Worm (Caenorhabditis elegans): ENCODE results near the gene acc-1.

acc-1 gene

DNA sequence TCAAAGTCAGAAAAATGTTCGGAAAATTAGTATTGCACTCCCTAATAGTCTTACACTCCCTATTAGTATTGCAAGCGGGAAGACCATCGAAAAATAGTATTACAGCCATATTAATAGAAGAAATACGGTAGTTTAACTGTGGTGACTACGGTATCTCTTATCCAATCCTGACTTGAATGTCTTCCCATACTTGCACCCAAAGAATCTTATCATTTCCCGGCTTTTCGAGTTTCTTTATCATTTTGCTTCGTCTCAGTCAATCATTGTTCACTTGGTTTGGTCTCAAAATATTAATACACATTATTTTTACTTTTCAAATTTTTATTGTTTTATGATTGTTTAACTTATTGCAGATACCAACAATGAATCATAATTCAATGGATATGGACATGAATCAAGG is 4.7 kb upstream of the acc-1 start, which contains the start of gene F58G6.3:
Gene F58G6.3, plus strand, starts transcription at position 352 of the 400 bp plus-strand sequence.
- TF ChIP-seq ceh-82 (tag; optimal IDR thresholded peaks at IDR 0.05) (no peak), lsy-2 (tag; optimal IDR thresholded peaks at IDR 0.05) (peak in 1 of 2 experiments; percentile 5)

- TF ChIP-seq nhr-21 (tag; optimal IDR thresholded peaks at IDR 0.05) = no peak
- no peak for TF ChIP-seq nhr-77 (tag; optimal IDR thresholded peaks at IDR 0.05)
- no peak for TF ChIP-seq unc-39 (tag; optimal IDR thresholded peaks at IDR 0.05)
- no peak for TF ChIP-seq nhr-25 (tag; optimal IDR thresholded peaks at IDR 0.05)
- TF ChIP-seq nhr-237 (tag; optimal IDR thresholded peaks at IDR 0.05) = no peak
- no peak for TF ChIP-seq ZK546.5 (tag; optimal IDR thresholded peaks at IDR 0.05)
- no peak for TF ChIP-seq skn-1 (tag; optimal IDR thresholded peaks at IDR 0.05)
- TF ChIP-seq egl-27 (tag; optimal IDR thresholded peaks at IDR 0.05) = no peak
- TF ChIP-seq ztf-1 (GFP tag; conservative IDR thresholded peaks at IDR 0.05) = no peak
- no peak for TF ChIP-seq elt-3 (tag; optimal IDR thresholded peaks at IDR 0.05)
- TF ChIP-seq blmp-1 (tag; optimal IDR thresholded peaks at IDR 0.05; ENCODE audit: insufficient read depth) = no peak
- no peak for TF ChIP-seq mdl-1 (tag; optimal IDR thresholded peaks at IDR 0.05)
- no peak for TF ChIP-seq alr-1 (tag; optimal IDR thresholded peaks at IDR 0.05)
Observed at ce11 chrIV:9654017-9654416, 3.8 kb upstream of the acc-1 start, which contains the start of gene F58G6.7. Gene F58G6.7 (plus strand): TSS chrIV:9654317.

- TF ChIP-seq ceh-82 (tag; optimal IDR thresholded peaks at IDR 0.05) (no peak), nhr-23 (tag; optimal IDR thresholded peaks at IDR 0.05) (no peak)
Observed at ce11 chrIV:9655556-9655955, 2.3 kb upstream of the acc-1 start.

DNA sequence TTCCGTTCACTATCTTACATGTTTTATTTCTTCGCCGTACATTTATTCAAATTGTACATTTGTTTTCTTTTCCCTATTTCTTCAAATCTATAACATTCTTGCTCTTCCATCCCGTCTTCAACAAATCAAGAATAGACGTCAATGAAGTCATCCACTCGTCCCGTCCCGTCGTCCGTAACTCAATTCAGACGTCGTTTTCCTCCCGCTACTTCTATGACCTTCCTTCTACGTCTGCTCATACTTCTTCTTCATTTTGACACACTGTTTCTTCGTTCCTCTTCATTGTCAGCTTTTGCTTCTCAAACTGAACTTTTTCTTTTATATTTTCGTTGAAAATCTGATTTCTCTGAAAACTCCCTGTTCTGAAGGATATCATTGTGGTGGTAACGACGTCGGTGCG is 2.1 kb downstream of the acc-1 start:
- no peak for TF ChIP-seq dmd-4 (tag; optimal IDR thresholded peaks at IDR 0.05)
- TF ChIP-seq nhr-11 (tag; optimal IDR thresholded peaks at IDR 0.05) = no peak
- no peak for TF ChIP-seq gmeb-1 (tag; optimal IDR thresholded peaks at IDR 0.05)
- TF ChIP-seq nhr-21 (tag; optimal IDR thresholded peaks at IDR 0.05) = no peak
- TF ChIP-seq unc-62 (GFP tag; optimal IDR thresholded peaks at IDR 0.05) = no peak
- no peak for TF ChIP-seq crh-2 (tag; optimal IDR thresholded peaks at IDR 0.05)
- TF ChIP-seq ztf-11 (tag; optimal IDR thresholded peaks at IDR 0.05) = no peak
- no peak for TF ChIP-seq mab-5 (tag; optimal IDR thresholded peaks at IDR 0.05)
- TF ChIP-seq F13H6.1 (tag; optimal IDR thresholded peaks at IDR 0.05) = no peak
- TF ChIP-seq alr-1 (tag; optimal IDR thresholded peaks at IDR 0.05) = no peak
- no peak for TF ChIP-seq ama-1 (optimal IDR thresholded peaks at IDR 0.05)
- TF ChIP-seq ZK546.5 (tag; optimal IDR thresholded peaks at IDR 0.05) = no peak
- no peak for TF ChIP-seq egl-27 (tag; optimal IDR thresholded peaks at IDR 0.05)
- TF ChIP-seq elt-3 (tag; optimal IDR thresholded peaks at IDR 0.05) = no peak
- no peak for TF ChIP-seq aly-2 (tag; optimal IDR thresholded peaks at IDR 0.05)
- TF ChIP-seq lin-11 (tag; optimal IDR thresholded peaks at IDR 0.05) = no peak
- no peak for TF ChIP-seq unc-39 (tag; optimal IDR thresholded peaks at IDR 0.05)
- TF ChIP-seq skn-1 (tag; optimal IDR thresholded peaks at IDR 0.05) = no peak

ce11 chrIV:9667084-9667483 is 9.2 kb downstream of the acc-1 start:
- no peak for TF ChIP-seq snpc-4 (tag; optimal IDR thresholded peaks at IDR 0.05)
- TF ChIP-seq nhr-6 (tag; optimal IDR thresholded peaks at IDR 0.05) = no peak
- peak; percentile 90 for TF ChIP-seq sma-9 (GFP tag; optimal IDR thresholded peaks at IDR 0.05)
- TF ChIP-seq sma-9 (tag; optimal IDR thresholded peaks at IDR 0.05) = no peak
- TF ChIP-seq ztf-4 (tag; optimal IDR thresholded peaks at IDR 0.05) = no peak
- TF ChIP-seq F13H6.1 (tag; optimal IDR thresholded peaks at IDR 0.05) = peak; percentile 22
- no peak for TF ChIP-seq fos-1 (tag; optimal IDR thresholded peaks at IDR 0.05)
- TF ChIP-seq nhr-12 (tag; optimal IDR thresholded peaks at IDR 0.05) = no peak

DNA sequence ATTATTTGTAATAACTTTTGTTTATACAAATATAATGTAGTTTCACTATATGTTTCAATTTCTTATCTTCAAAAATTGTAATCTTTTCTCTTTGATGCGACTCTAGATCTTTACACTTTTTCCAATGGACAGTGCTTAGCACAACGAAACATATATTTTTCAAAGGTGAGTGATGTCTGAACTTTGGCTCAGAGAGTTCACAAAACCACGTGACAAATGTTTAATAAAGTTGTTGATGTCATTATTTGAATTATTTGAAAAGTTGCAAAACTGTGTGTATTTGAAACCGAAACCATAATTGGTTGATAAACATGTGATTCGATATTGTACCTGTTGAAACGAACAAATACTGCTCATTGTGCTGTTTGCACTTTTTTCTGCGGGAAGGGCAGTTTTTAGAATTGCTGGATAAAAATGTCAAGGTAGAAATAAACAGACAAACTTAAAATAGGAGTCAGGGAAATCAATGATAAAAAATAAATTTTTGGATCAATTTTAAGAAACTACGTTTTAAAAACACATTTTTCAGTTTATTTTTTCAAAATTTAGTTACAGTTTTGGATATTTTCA is 10.3 kb downstream of the acc-1 start:
- peak; percentile 38 for TF ChIP-seq ztf-4 (tag; optimal IDR thresholded peaks at IDR 0.05)
- TF ChIP-seq sma-9 (GFP tag; optimal IDR thresholded peaks at IDR 0.05) = peak; percentile 77
- no peak for TF ChIP-seq sma-9 (tag; optimal IDR thresholded peaks at IDR 0.05)
- TF ChIP-seq Y55F3AM.14 (GFP tag; optimal IDR thresholded peaks at IDR 0.05) = no peak
- peak; percentile 3 for TF ChIP-seq nhr-129 (tag; optimal IDR thresholded peaks at IDR 0.05)
- TF ChIP-seq lsy-2 (tag; optimal IDR thresholded peaks at IDR 0.05) = peak in 1 of 2 experiments; percentile 39
- no peak for TF ChIP-seq snpc-4 (tag; optimal IDR thresholded peaks at IDR 0.05)
- TF ChIP-seq crh-2 (tag; optimal IDR thresholded peaks at IDR 0.05) = peak; percentile 44
- TF ChIP-seq mab-5 (tag; optimal IDR thresholded peaks at IDR 0.05) = no peak
- peak; percentile 59 for TF ChIP-seq F13H6.1 (tag; optimal IDR thresholded peaks at IDR 0.05)

Measured in whole organism, L2 larva.